Fruit fly (Drosophila melanogaster) whole organism, wandering third instar larva: ENCODE results near the gene plh.

Source experiments
- Abd-B ChIP-seq: fragments of >200 bp; optimal IDR thresholded peaks from 2 replicates; lab custom pipeline; 2017; ENCODE audit warnings: missing biosample characterization, missing genetic modification characterization
- CrebA ChIP-seq: fragments of 200-800 bp; sonication (Bioruptor generic); optimal IDR thresholded peaks from 2 replicates; lab custom pipeline; 2016; ENCODE audit warnings: missing biosample characterization, mild to moderate bottlenecking, missing genetic modification characterization, borderline replicate concordance
- Dfd ChIP-seq: fragments of >200 bp; optimal IDR thresholded peaks from 2 replicates; lab custom pipeline; 2017; ENCODE audit warnings: missing biosample characterization, missing genetic modification characterization
- Hr83 ChIP-seq: fragments of 200-300 bp; sonication (Bioruptor generic); optimal IDR thresholded peaks from 2 replicates; lab custom pipeline; 2016; ENCODE audit warnings: missing biosample characterization, mild to moderate bottlenecking, missing genetic modification characterization, moderate library complexity; ENCODE audit not compliant: poor library complexity, severe bottlenecking
- Myc ChIP-seq: fragments of >200 bp; optimal IDR thresholded peaks from 2 replicates; lab custom pipeline; 2017
- OdsH ChIP-seq: fragments of 200-800 bp; sonication (Bioruptor generic); optimal IDR thresholded peaks from 2 replicates; lab custom pipeline; 2016; ENCODE audit warnings: missing biosample characterization, mild to moderate bottlenecking, missing genetic modification characterization
- dmrt93B ChIP-seq: fragments of 200-800 bp; sonication (Bioruptor generic); optimal IDR thresholded peaks from 2 replicates; lab custom pipeline; 2018; ENCODE audit warnings: missing biosample characterization, mild to moderate bottlenecking, missing genetic modification characterization
- ey ChIP-seq: fragments of 200-800 bp; sonication (Bioruptor generic); optimal IDR thresholded peaks from 2 replicates; lab custom pipeline; 2016; ENCODE audit warnings: missing biosample characterization, missing genetic modification characterization
- fru ChIP-seq: fragments of 200-800 bp; sonication (Bioruptor generic); optimal IDR thresholded peaks from 3 replicates; lab custom pipeline; 2016; ENCODE audit warnings: missing biosample characterization, mild to moderate bottlenecking, missing genetic modification characterization
- h ChIP-seq: fragments of 200-800 bp; sonication (Bioruptor generic); optimal IDR thresholded peaks from 3 replicates; lab custom pipeline; 2016; ENCODE audit warnings: missing biosample characterization, mild to moderate bottlenecking, missing genetic modification characterization
- usp ChIP-seq: fragments of >200 bp; optimal IDR thresholded peaks from 2 replicates; lab custom pipeline; 2017; ENCODE audit warnings: missing biosample characterization, missing genetic modification characterization

DNA sequence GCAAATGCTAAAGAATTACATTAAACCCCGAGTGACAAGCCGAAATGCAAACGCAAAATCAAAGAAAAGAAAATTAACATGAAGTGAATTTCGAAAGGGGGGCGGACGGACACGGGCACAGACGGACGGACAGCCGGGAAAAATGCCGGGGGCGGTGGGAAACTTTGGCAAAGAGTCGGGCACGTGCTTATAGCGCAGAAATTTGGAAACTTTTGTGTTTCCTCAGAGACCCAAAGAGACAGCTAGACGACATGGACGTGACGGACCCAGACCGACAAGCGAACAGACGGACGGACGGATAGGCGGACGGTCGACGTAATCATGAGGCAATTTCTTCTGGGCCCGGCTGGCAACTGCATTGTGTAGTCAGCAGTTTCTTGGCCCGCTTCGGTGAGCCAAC lies 12.1 kb downstream of the plh start:
- TF ChIP-seq h (GFP tag; lab: Kevin White, UChicago) (no peak), CrebA (GFP tag; lab: Kevin White, UChicago) (no peak), Hr83 (GFP tag; lab: Kevin White, UChicago) (no peak), Dfd (GFP tag; lab: Kevin White, UChicago) (no peak), usp (no peak), dmrt93B (GFP tag; lab: Kevin White, UChicago) (no peak), OdsH (GFP tag; lab: Kevin White, UChicago) (no peak), Abd-B (no peak), fru (GFP tag; lab: Kevin White, UChicago) (no peak), Myc (lab: Kevin White, UChicago) (no peak), ey (GFP tag; lab: Kevin White, UChicago) (no peak)
